Fruit fly (Drosophila melanogaster) whole organism, embryonic: Measurements from ENCODE around the gene CG43702.

ENCODE experiments used
- CG10979 ChIP-seq: fragments of 200-800 bp; sonication (Bioruptor generic); optimal IDR thresholded peaks from 2 replicates; lab custom pipeline; 2018; ENCODE audit warnings: missing biosample characterization, mild to moderate bottlenecking, missing genetic modification characterization, moderate library complexity
- CG12299 ChIP-seq: fragments of 200-800 bp; sonication (Bioruptor generic); optimal IDR thresholded peaks from 2 replicates; lab custom pipeline; 2018; ENCODE audit warnings: missing biosample characterization, mild to moderate bottlenecking, missing genetic modification characterization
- CG13424 ChIP-seq: fragments of 200-800 bp; sonication (Bioruptor generic); optimal IDR thresholded peaks from 2 replicates; lab custom pipeline; 2019; ENCODE audit warnings: missing biosample characterization, mild to moderate bottlenecking, missing genetic modification characterization, moderate library complexity
- CG14965 ChIP-seq: fragments of 200-800 bp; sonication (Bioruptor generic); optimal IDR thresholded peaks from 2 replicates; lab custom pipeline; 2016; ENCODE audit warnings: missing biosample characterization, missing genetic modification characterization, borderline replicate concordance
- CG15269 ChIP-seq: fragments of 200-800 bp; sonication (Bioruptor generic); optimal IDR thresholded peaks from 2 replicates; lab custom pipeline; 2018; ENCODE audit warnings: missing biosample characterization, mild to moderate bottlenecking, missing genetic modification characterization, moderate library complexity
- CG15514 ChIP-seq: fragments of 200-800 bp; sonication (Bioruptor generic); optimal IDR thresholded peaks from 3 replicates; lab custom pipeline; 2017; ENCODE audit warnings: missing biosample characterization, missing genetic modification characterization, mild to moderate bottlenecking, moderate library complexity, missing genetic modification reagents
- CG1603 ChIP-seq: fragments of 200-800 bp; sonication (Bioruptor generic); optimal IDR thresholded peaks from 2 replicates; lab custom pipeline; 2019; ENCODE audit warnings: missing biosample characterization, mild to moderate bottlenecking, missing genetic modification characterization, moderate library complexity
- CG18476 ChIP-seq: fragments of 200-800 bp; sonication (Bioruptor generic); optimal IDR thresholded peaks from 2 replicates; lab custom pipeline; 2016; ENCODE audit warnings: missing biosample characterization, mild to moderate bottlenecking, missing genetic modification characterization
- CG34422 ChIP-seq: fragments of 200-800 bp; sonication (Bioruptor generic); IDR thresholded peaks from 3 replicates; pipeline ENCODE4 v1.3.6; 2022; ENCODE audit warnings: missing biosample characterization, missing genetic modification characterization
- CG4360 ChIP-seq: fragments of 200-800 bp; sonication (Bioruptor generic); IDR thresholded peaks from 2 replicates; pipeline ENCODE4 v1.3.6; 2022; ENCODE audit warnings: missing biosample characterization, missing genetic modification characterization
- CG43689 ChIP-seq: fragments of 200-800 bp; sonication (Bioruptor generic); IDR thresholded peaks from 2 replicates; pipeline ENCODE4 v1.3.6; 2022; ENCODE audit warnings: missing biosample characterization, missing genetic modification characterization
- CG4404 ChIP-seq: fragments of 200-800 bp; sonication (Bioruptor generic); IDR thresholded peaks from 2 replicates; pipeline ENCODE4 v1.3.6; 2022; ENCODE audit warnings: missing biosample characterization, missing genetic modification characterization
- CG4854 ChIP-seq: fragments of 200-800 bp; sonication (Bioruptor generic); optimal IDR thresholded peaks from 2 replicates; lab custom pipeline; 2016; ENCODE audit warnings: missing biosample characterization, missing genetic modification characterization, inconsistent platforms
- CG6254 ChIP-seq: fragments of 200-800 bp; sonication (Bioruptor generic); optimal IDR thresholded peaks from 3 replicates; lab custom pipeline; 2017; ENCODE audit warnings: mild to moderate bottlenecking, missing biosample characterization, missing genetic modification reagents, missing genetic modification characterization
- CG6813 ChIP-seq: fragments of 200-800 bp; sonication (Bioruptor generic); optimal IDR thresholded peaks from 2 replicates; lab custom pipeline; 2017; ENCODE audit warnings: missing biosample characterization, missing genetic modification characterization, mild to moderate bottlenecking, moderate library complexity, missing genetic modification reagents
- CG7357 ChIP-seq: fragments of 200-800 bp; sonication (Bioruptor generic); IDR thresholded peaks from 3 replicates; pipeline ENCODE4 v1.3.6; 2022; ENCODE audit warnings: missing biosample characterization, missing genetic modification characterization
- CG7372 ChIP-seq: fragments of 200-800 bp; sonication (Bioruptor generic); IDR thresholded peaks from 2 replicates; pipeline ENCODE4 v1.3.6; 2022; ENCODE audit warnings: missing biosample characterization, missing genetic modification characterization
- CG8359 ChIP-seq: fragments of 200-800 bp; sonication (Bioruptor generic); optimal IDR thresholded peaks from 2 replicates; lab custom pipeline; 2017; ENCODE audit warnings: missing biosample characterization, mild to moderate bottlenecking, missing genetic modification characterization, borderline replicate concordance
- CG9727 ChIP-seq: fragments of 200-800 bp; sonication (Bioruptor generic); optimal IDR thresholded peaks from 3 replicates; lab custom pipeline; 2017; ENCODE audit warnings: missing biosample characterization, mild to moderate bottlenecking, missing genetic modification characterization
- CG9797 ChIP-seq: fragments of 200-800 bp; sonication (Bioruptor generic); optimal IDR thresholded peaks from 3 replicates; lab custom pipeline; 2018; ENCODE audit warnings: missing biosample characterization, mild to moderate bottlenecking, missing genetic modification characterization
- CG9876 ChIP-seq: fragments of 200-800 bp; sonication (Bioruptor generic); optimal IDR thresholded peaks from 2 replicates; lab custom pipeline; 2016; ENCODE audit warnings: missing biosample characterization, missing genetic modification characterization
- Camta ChIP-seq: fragments of 200-800 bp; sonication (Bioruptor generic); optimal IDR thresholded peaks from 2 replicates; lab custom pipeline; 2016; ENCODE audit warnings: missing biosample characterization, missing genetic modification characterization
- Chrac-16 ChIP-seq: fragments of 200-800 bp; sonication (Bioruptor generic); optimal IDR thresholded peaks from 3 replicates; lab custom pipeline; 2016; ENCODE audit warnings: missing biosample characterization, missing genetic modification characterization
- CkIIα-i1 ChIP-seq: fragments of 200-800 bp; sonication (Bioruptor generic); IDR thresholded peaks from 2 replicates; pipeline ENCODE4 v1.3.6; 2022; ENCODE audit warnings: missing biosample characterization, missing genetic modification characterization
- Dad ChIP-seq: fragments of 200-800 bp; sonication (Bioruptor generic); optimal IDR thresholded peaks from 3 replicates; lab custom pipeline; 2016; ENCODE audit warnings: missing biosample characterization, missing genetic modification characterization
- Dll ChIP-seq: fragments of 200-800 bp; sonication (Bioruptor generic); IDR thresholded peaks from 4 replicates; pipeline ENCODE4 v1.3.6; 2022; ENCODE audit warnings: missing biosample characterization, missing genetic modification characterization; ENCODE audit not compliant: partially characterized antibody
- Fer3 ChIP-seq: fragments of 200-800 bp; sonication (Bioruptor generic); optimal IDR thresholded peaks from 2 replicates; lab custom pipeline; 2018; ENCODE audit warnings: missing biosample characterization, mild to moderate bottlenecking, missing genetic modification characterization, moderate library complexity
- HLH4C ChIP-seq: fragments of 200-800 bp; sonication (Bioruptor generic); IDR thresholded peaks from 3 replicates; pipeline ENCODE4 v1.3.6; 2022; ENCODE audit warnings: missing biosample characterization, missing genetic modification characterization; ENCODE audit not compliant: partially characterized antibody
- Hey ChIP-seq: fragments of 200-800 bp; sonication (Bioruptor generic); optimal IDR thresholded peaks from 3 replicates; lab custom pipeline; 2018; ENCODE audit warnings: missing biosample characterization, mild to moderate bottlenecking, missing genetic modification characterization
- Hmx ChIP-seq: fragments of 200-800 bp; sonication (Bioruptor generic); optimal IDR thresholded peaks from 2 replicates; lab custom pipeline; 2016; ENCODE audit warnings: missing biosample characterization, missing genetic modification characterization
- Nf-YB ChIP-seq: fragments of 200-800 bp; sonication (Bioruptor generic); optimal IDR thresholded peaks from 3 replicates; lab custom pipeline; 2019; ENCODE audit warnings: missing biosample characterization, mild to moderate bottlenecking, missing genetic modification characterization, moderate library complexity
- Taf1 ChIP-seq: fragments of 200-800 bp; sonication (Bioruptor generic); IDR thresholded peaks from 2 replicates; pipeline ENCODE4 v1.3.6; 2022; ENCODE audit warnings: missing biosample characterization, missing genetic modification characterization
- ap ChIP-seq: fragments of 200-800 bp; sonication (Bioruptor generic); IDR thresholded peaks from 2 replicates; pipeline ENCODE4 v1.3.6; 2022; ENCODE audit warnings: missing biosample characterization, missing genetic modification characterization
- chm ChIP-seq: fragments of 200-800 bp; sonication (Bioruptor generic); IDR thresholded peaks from 2 replicates; pipeline ENCODE4 v1.3.6; 2022; ENCODE audit warnings: missing biosample characterization, missing genetic modification characterization
- ci ChIP-seq: fragments of 200-800 bp; sonication (Bioruptor generic); IDR thresholded peaks from 3 replicates; pipeline ENCODE4 v1.3.6; 2022; ENCODE audit warnings: missing biosample characterization, missing genetic modification characterization
- ems ChIP-seq: fragments of 200-800 bp; sonication (Bioruptor generic); optimal IDR thresholded peaks from 3 replicates; lab custom pipeline; 2016; ENCODE audit warnings: missing biosample characterization, missing genetic modification characterization
- esg ChIP-seq: fragments of 200-800 bp; sonication (Bioruptor generic); conservative IDR thresholded peaks from 2 replicates; pipeline ENCODE4 v1.3.6; 2022; ENCODE audit warnings: missing biosample characterization, missing genetic modification characterization
- hb ChIP-seq: fragments of 200-800 bp; sonication (Bioruptor generic); IDR thresholded peaks from 3 replicates; pipeline ENCODE4 v1.3.6; 2022; ENCODE audit warnings: missing biosample characterization, missing genetic modification characterization; ENCODE audit not compliant: partially characterized antibody
- hth ChIP-seq: fragments of >200 bp; optimal IDR thresholded peaks from 2 replicates; lab custom pipeline; 2017; ENCODE audit warnings: inconsistent platforms
- insv ChIP-seq, 2 experiments: fragments of 200-800 bp; sonication (Bioruptor generic); optimal IDR thresholded peaks; 3 replicates each; lab custom pipeline; 2016 to 2018; ENCODE audit warnings: missing biosample characterization in 2 of 2, missing genetic modification characterization in 2 of 2
- inv ChIP-seq: fragments of 200-800 bp; sonication (Bioruptor generic); IDR thresholded peaks from 2 replicates; pipeline ENCODE4 v1.3.6; 2022; ENCODE audit warnings: missing biosample characterization, missing genetic modification characterization; ENCODE audit not compliant: partially characterized antibody
- nerfin-2 ChIP-seq: fragments of 200-800 bp; sonication (Bioruptor generic); IDR thresholded peaks from 2 replicates; pipeline ENCODE4 v1.3.6; 2022; ENCODE audit warnings: missing biosample characterization, missing genetic modification characterization; ENCODE audit not compliant: partially characterized antibody
- psq ChIP-seq: fragments of 200-800 bp; sonication (Bioruptor generic); optimal IDR thresholded peaks from 2 replicates; lab custom pipeline; 2017; ENCODE audit warnings: missing biosample characterization, missing genetic modification characterization
- sima ChIP-seq: fragments of 200-800 bp; sonication (Bioruptor generic); optimal IDR thresholded peaks from 2 replicates; lab custom pipeline; 2016; ENCODE audit warnings: missing biosample characterization, missing genetic modification characterization
- sisA ChIP-seq: fragments of 200-800 bp; sonication (Bioruptor generic); IDR thresholded peaks from 2 replicates; pipeline ENCODE4 v1.3.6; 2022; ENCODE audit warnings: missing biosample characterization, missing genetic modification characterization
- slbo ChIP-seq: fragments of 200-800 bp; sonication (Bioruptor generic); IDR thresholded peaks from 2 replicates; pipeline ENCODE4 v1.3.6; 2022; ENCODE audit warnings: missing biosample characterization, missing genetic modification characterization
- slp2 ChIP-seq: fragments of 200-800 bp; sonication (Bioruptor generic); optimal IDR thresholded peaks from 2 replicates; lab custom pipeline; 2016; ENCODE audit warnings: missing biosample characterization, missing genetic modification characterization
- tin ChIP-seq: fragments of 200-800 bp; sonication (Bioruptor generic); optimal IDR thresholded peaks from 3 replicates; lab custom pipeline; 2016; ENCODE audit warnings: missing biosample characterization, missing genetic modification characterization

CG43702 gene

dm6 chr3L:21276296-21277257, 21.9 kb upstream of the CG43702 start (continued):
- TF ChIP-seq Camta: peak; percentile 54
- TF ChIP-seq Hey (tag; lab: Kevin White, UChicago): no peak
- TF ChIP-seq CG43689 (GFP tag; lab: Robert Waterston, UW): peak; percentile 31; the same call in 1 of the 2 replicates
- no peak for TF ChIP-seq hb
- TF ChIP-seq CG10979 (tag; lab: Kevin White, UChicago): peak; percentile 78
- no peak for TF ChIP-seq psq
- peak; percentile 50; the same call in 1 of the 2 replicates for TF ChIP-seq CG4404 (GFP tag; lab: Robert Waterston, UW)
- no peak for TF ChIP-seq ap (GFP tag; lab: Robert Waterston, UW)
- no peak for TF ChIP-seq Dll
- 0 out of 2 replicates have a peak, but pooled peaks have one; percentile 15 for TF ChIP-seq CG7372 (GFP tag; lab: Robert Waterston, UW)
- no peak for TF ChIP-seq CG34422 (GFP tag; lab: Robert Waterston, UW)
- peak; percentile 66 for TF ChIP-seq CG18476 (GFP tag; lab: Kevin White, UChicago)
- peak; percentile 48 for TF ChIP-seq slp2 (GFP tag; lab: Kevin White, UChicago)
- TF ChIP-seq hth (lab: Kevin White, UChicago): peak; percentile 45
- TF ChIP-seq Hmx (GFP tag; lab: Kevin White, UChicago): peak; percentile 69
- peak; percentile 63 for TF ChIP-seq CG13424
- TF ChIP-seq CG6254: peak; percentile 53
- TF ChIP-seq CG4360 (GFP tag; lab: Robert Waterston, UW): peak; percentile 75; the same call in 1 of the 2 replicates
- TF ChIP-seq Nf-YB (GFP tag; lab: Kevin White, UChicago): peak; percentile 51
- TF ChIP-seq Dad (GFP tag; lab: Kevin White, UChicago): peak; percentile 29
- no peak for TF ChIP-seq CG14965 (GFP tag; lab: Kevin White, UChicago)
- TF ChIP-seq CG6813 (GFP tag; lab: Kevin White, UChicago): no peak
- peak; percentile 57 for TF ChIP-seq CG15269 (tag; lab: Kevin White, UChicago)
- peak; percentile 40 for TF ChIP-seq ems
- TF ChIP-seq chm: peak; percentile 19; the same call in 1 of the 2 replicates
- TF ChIP-seq CG9876 (GFP tag; lab: Kevin White, UChicago): peak; percentile 22
- TF ChIP-seq HLH4C: no peak
- peak; percentile 44 for TF ChIP-seq Fer3 (tag; lab: Kevin White, UChicago)
- peak; percentile 36 for TF ChIP-seq esg (GFP tag; lab: Robert Waterston, UW)
- TF ChIP-seq CG4854: peak; percentile 41
- TF ChIP-seq CG9797 (GFP tag; lab: Kevin White, UChicago): no peak
- no peak for TF ChIP-seq CG12299 (tag; lab: Kevin White, UChicago)
- peak; percentile 84 for TF ChIP-seq CG9727
- TF ChIP-seq Chrac-16 (GFP tag; lab: Kevin White, UChicago): peak; percentile 52
- no peak for TF ChIP-seq CkIIα-i1
- no peak for TF ChIP-seq CG7357 (GFP tag; lab: Robert Waterston, UW)
- no peak for TF ChIP-seq CG15514
- TF ChIP-seq inv (GFP tag; lab: Robert Waterston, UW): no peak
- TF ChIP-seq ci (GFP tag; lab: Robert Waterston, UW): peak; percentile 43; the same call in 2 of the 3 replicates
- TF ChIP-seq Taf1 (GFP tag; lab: Robert Waterston, UW): no peak; the same call in 1 of the 2 replicates
- no peak for TF ChIP-seq nerfin-2 (GFP tag; lab: Robert Waterston, UW)
- TF ChIP-seq CG8359 (GFP tag; lab: Kevin White, UChicago): peak; percentile 29
- peak; percentile 38 for TF ChIP-seq slbo (GFP tag; lab: Robert Waterston, UW)
- peak; percentile 54 for TF ChIP-seq sisA (GFP tag; lab: Robert Waterston, UW)
- TF ChIP-seq tin (GFP tag; lab: Kevin White, UChicago): peak; percentile 32
- peak; percentile 25 for TF ChIP-seq sima (GFP tag; lab: Kevin White, UChicago)
- peak; percentile 23 for TF ChIP-seq CG1603
- peak; percentile 4 to 31 for TF ChIP-seq insv (GFP tag; optimal IDR thresholded peaks at IDR 0.05; lab: Kevin White, UChicago)
